Worm (Caenorhabditis elegans): Measurements from ENCODE around the gene W03G11.2.

DNA sequence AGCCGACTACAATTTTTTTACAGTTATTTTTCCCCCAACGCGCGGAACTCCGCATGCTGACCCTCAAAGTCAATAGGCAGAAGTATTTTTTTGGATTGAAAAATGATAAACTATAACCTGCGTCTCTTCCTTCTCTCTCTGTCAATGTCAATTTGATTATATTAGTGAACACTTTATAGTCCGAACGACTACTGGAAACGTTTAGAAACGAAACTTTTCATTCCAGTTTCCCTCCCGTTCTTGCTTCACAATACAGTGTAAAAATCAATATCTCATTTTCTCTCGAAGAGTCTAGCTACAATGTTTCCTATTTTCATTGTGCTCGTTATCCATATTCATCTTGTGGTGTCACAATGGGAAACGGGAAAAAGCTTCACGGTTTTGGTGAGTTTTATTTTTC, 40.2 kb downstream of the W03G11.2 start, which contains the start of gene lgc-24:
- TF ChIP-seq W03F9.2 (tag; optimal IDR thresholded peaks at IDR 0.05) (no peak), him-1 (tag; optimal IDR thresholded peaks at IDR 0.05) (no peak), dao-5 (tag; optimal IDR thresholded peaks at IDR 0.05) (no peak)
